Worm (Caenorhabditis elegans) whole organism, young adult: Measurements from ENCODE around the gene ZK1320.3.
A peak's percentile ranks its signal among the peaks of the same experiment; 100 is the strongest.

Experiments used
- B0035.1 ChIP-seq: sonication (generic microtip); optimal IDR thresholded peaks from 2 replicates; lab custom pipeline; 2016; ENCODE audit warnings: missing genetic modification characterization, mild to moderate bottlenecking, missing compliant biosample characterization, missing genotype, missing genetic modification reagents
- B0261.1 ChIP-seq: sonication (generic microtip); optimal IDR thresholded peaks from 2 replicates; lab custom pipeline; 2016; ENCODE audit warnings: mild to moderate bottlenecking, missing genetic modification characterization, moderate library complexity, missing compliant biosample characterization
- C17E4.6 ChIP-seq: fragments of 200-800 bp; sonication (Bioruptor generic); IDR thresholded peaks from 2 replicates; pipeline ENCODE4 v1.3.6; 2022; ENCODE audit warnings: missing genetic modification reagents, missing genetic modification characterization, missing compliant biosample characterization
- F10E7.11 ChIP-seq: sonication (generic microtip); optimal IDR thresholded peaks from 2 replicates; lab custom pipeline; 2017; ENCODE audit warnings: mild to moderate bottlenecking, missing genetic modification characterization, moderate library complexity, missing compliant biosample characterization
- F22D6.2 ChIP-seq: sonication (generic microtip); optimal IDR thresholded peaks from 2 replicates; lab custom pipeline; 2016; ENCODE audit warnings: mild to moderate bottlenecking, missing genetic modification characterization, missing compliant biosample characterization
- F33H1.4 ChIP-seq: fragments of 200-800 bp; sonication (Bioruptor generic); IDR thresholded peaks from 2 replicates; pipeline ENCODE4 v1.3.6; 2022; ENCODE audit warnings: missing genetic modification reagents, missing genetic modification characterization, missing compliant biosample characterization
- aptf-3 ChIP-seq: fragments of 200-800 bp; sonication (Bioruptor generic); IDR thresholded peaks from 2 replicates; pipeline ENCODE4 v1.3.6; 2022; ENCODE audit warnings: missing genetic modification characterization, missing compliant biosample characterization
- atf-7 ChIP-seq: sonication (generic microtip); optimal IDR thresholded peaks from 2 replicates; lab custom pipeline; 2017; ENCODE audit warnings: mild to moderate bottlenecking, missing genetic modification characterization, missing compliant biosample characterization
- attf-3 ChIP-seq: fragments of 200-800 bp; sonication (Bioruptor generic); conservative IDR thresholded peaks from 2 replicates; pipeline ENCODE4 v1.3.6; 2022; ENCODE audit warnings: missing genetic modification reagents, missing genetic modification characterization, missing compliant biosample characterization
- ccch-3 ChIP-seq: fragments of 200-800 bp; sonication (Bioruptor generic); optimal IDR thresholded peaks from 2 replicates; lab custom pipeline; 2018; ENCODE audit warnings: mild to moderate bottlenecking, missing genetic modification characterization, missing compliant biosample characterization
- ceh-40 ChIP-seq: fragments of 200-800 bp; sonication (Bioruptor generic); IDR thresholded peaks from 2 replicates; pipeline ENCODE4 v1.3.6; 2022; ENCODE audit warnings: missing genetic modification characterization, missing compliant biosample characterization
- ceh-91 ChIP-seq: fragments of 200-800 bp; sonication (Bioruptor generic); IDR thresholded peaks from 2 replicates; pipeline ENCODE4 v1.3.6; 2022; ENCODE audit warnings: missing genetic modification reagents, missing genetic modification characterization, missing compliant biosample characterization
- dox-1 ChIP-seq: fragments of 200-800 bp; sonication (Bioruptor generic); IDR thresholded peaks from 2 replicates; pipeline ENCODE4 v1.3.6; 2022; ENCODE audit warnings: missing genetic modification reagents, missing genetic modification characterization, missing compliant biosample characterization
- dpl-1 ChIP-seq: fragments of 150-350 bp; optimal IDR thresholded peaks from 2 replicates; lab custom pipeline; 2014; ENCODE audit warnings: missing biosample characterization, missing genetic modification reagents, missing genetic modification characterization
- efl-1 ChIP-seq: fragments of 150-350 bp; optimal IDR thresholded peaks from 2 replicates; lab custom pipeline; 2014; ENCODE audit warnings: missing biosample characterization, missing genetic modification reagents, missing genetic modification characterization
- ekl-4 ChIP-seq: fragments of 200-800 bp; sonication (Bioruptor generic); IDR thresholded peaks from 2 replicates; pipeline ENCODE4 v1.3.6; 2022; ENCODE audit warnings: missing genetic modification reagents, missing genetic modification characterization, missing compliant biosample characterization
- ets-4 ChIP-seq: fragments of 200-800 bp; sonication (Bioruptor generic); optimal IDR thresholded peaks from 2 replicates; lab custom pipeline; 2018; ENCODE audit warnings: mild to moderate bottlenecking, missing genetic modification characterization, missing compliant biosample characterization
- hmg-1.2 ChIP-seq: fragments of 200-800 bp; sonication (Bioruptor generic); IDR thresholded peaks from 2 replicates; pipeline ENCODE4 v1.3.6; 2022; ENCODE audit warnings: missing genetic modification reagents, missing genetic modification characterization, missing compliant biosample characterization
- hrde-1 ChIP-seq: sonication (generic microtip); optimal IDR thresholded peaks from 2 replicates; lab custom pipeline; 2016; ENCODE audit warnings: missing genetic modification characterization, mild to moderate bottlenecking, missing compliant biosample characterization, moderate library complexity, missing genotype, missing genetic modification reagents, borderline replicate concordance
- hsf-1 ChIP-seq: fragments of 200-800 bp; sonication (Bioruptor generic); IDR thresholded peaks from 2 replicates; pipeline ENCODE4 v1.3.6; 2022; ENCODE audit warnings: missing genetic modification reagents, missing genetic modification characterization, missing compliant biosample characterization
- lsl-1 ChIP-seq: fragments of 200-800 bp; sonication (Bioruptor generic); optimal IDR thresholded peaks from 2 replicates; lab custom pipeline; 2018; ENCODE audit warnings: mild to moderate bottlenecking, missing genetic modification characterization, moderate library complexity, missing compliant biosample characterization
- madf-3 ChIP-seq: fragments of 200-800 bp; sonication (Bioruptor generic); IDR thresholded peaks from 2 replicates; pipeline ENCODE4 v1.3.6; 2022; ENCODE audit warnings: missing genetic modification reagents, missing genetic modification characterization, missing compliant biosample characterization
- nfya-1 ChIP-seq: sonication (generic microtip); optimal IDR thresholded peaks from 2 replicates; lab custom pipeline; 2017; ENCODE audit warnings: antibody characterized with exemption, missing compliant biosample characterization, missing genetic modification characterization, borderline replicate concordance; ENCODE audit not compliant: insufficient read depth
- nfya-2 ChIP-seq: fragments of 200-800 bp; sonication (Bioruptor generic); IDR thresholded peaks from 2 replicates; pipeline ENCODE4 v1.3.6; 2022; ENCODE audit warnings: missing genetic modification reagents, missing genetic modification characterization, missing compliant biosample characterization
- nhr-179 ChIP-seq: sonication (generic microtip); optimal IDR thresholded peaks from 2 replicates; lab custom pipeline; 2016; ENCODE audit warnings: mild to moderate bottlenecking, missing genetic modification characterization, missing compliant biosample characterization
- nhr-27 ChIP-seq: fragments of 200-800 bp; sonication (Bioruptor generic); optimal IDR thresholded peaks from 2 replicates; lab custom pipeline; 2018; ENCODE audit warnings: mild to moderate bottlenecking, missing genetic modification characterization, moderate library complexity, missing compliant biosample characterization
- pbrm-1 ChIP-seq: fragments of 200-800 bp; sonication (Bioruptor generic); IDR thresholded peaks from 2 replicates; pipeline ENCODE4 v1.3.6; 2022; ENCODE audit warnings: missing genetic modification reagents, missing genetic modification characterization, missing compliant biosample characterization
- pha-4 ChIP-seq: fragments of 150-350 bp; sonication (generic microtip); optimal IDR thresholded peaks from 2 replicates; lab custom pipeline; 2014; ENCODE audit warnings: missing biosample characterization, missing genetic modification reagents, missing genetic modification characterization
- rcor-1 ChIP-seq: fragments of 200-800 bp; sonication (Bioruptor generic); IDR thresholded peaks from 2 replicates; pipeline ENCODE4 v1.3.6; 2022; ENCODE audit warnings: missing genetic modification reagents, missing genetic modification characterization, missing compliant biosample characterization
- repo-1 ChIP-seq: sonication (generic microtip); optimal IDR thresholded peaks from 2 replicates; lab custom pipeline; 2017; ENCODE audit warnings: mild to moderate bottlenecking, missing genetic modification characterization, missing compliant biosample characterization
- snpc-3.4 ChIP-seq: sonication (generic microtip); optimal IDR thresholded peaks from 2 replicates; lab custom pipeline; 2017; ENCODE audit warnings: missing genetic modification characterization, mild to moderate bottlenecking, missing compliant biosample characterization, antibody characterized with exemption, moderate library complexity, missing genotype, missing genetic modification reagents
- snpc-4 ChIP-seq, 5 experiments: fragments of 150-350 bp in 1 of 5; sonication (generic microtip) in 4 of 5; optimal IDR thresholded peaks; 2 replicates each; lab custom pipeline; 2014 to 2018; ENCODE audit warnings: missing genetic modification characterization in 5 of 5, missing biosample characterization in 3 of 5, antibody characterized with exemption in 2 of 5, mild to moderate bottlenecking in 2 of 5, missing compliant biosample characterization in 2 of 5, missing genotype in 2 of 5, moderate library complexity in 2 of 5, missing genetic modification reagents in 1 of 5
- tbx-9 ChIP-seq: sonication (generic microtip); optimal IDR thresholded peaks from 2 replicates; lab custom pipeline; 2016; ENCODE audit warnings: borderline replicate concordance, missing genetic modification characterization, inconsistent platforms, missing compliant biosample characterization
- zim-3 ChIP-seq: sonication (generic microtip); optimal IDR thresholded peaks from 2 replicates; lab custom pipeline; 2017; ENCODE audit warnings: mild to moderate bottlenecking, missing genetic modification characterization, moderate library complexity, missing compliant biosample characterization

Gene ZK1320.3

ce11 chrII:9674678-9675077 is 14.5 kb upstream of the ZK1320.3 start, which contains the start of gene arc-1:
TSS of gene arc-1 (plus strand) at chrII:9674978.
- TF ChIP-seq nhr-27 (tag; lab: Kevin White, UChicago): no peak
- no peak for TF ChIP-seq zim-3
- no peak for TF ChIP-seq F22D6.2 (tag; lab: Kevin White, UChicago)
- no peak for TF ChIP-seq pha-4
- TF ChIP-seq snpc-3.4 (tag; lab: Kevin White, UChicago): no peak
- TF ChIP-seq, all 124 proteins: peak for 0

- TF ChIP-seq tbx-9 (tag; lab: Kevin White, UChicago): no peak
- no peak for TF ChIP-seq madf-3 (GFP tag; lab: Robert Waterston, UW)
- no peak for TF ChIP-seq atf-7
- no peak for TF ChIP-seq attf-3 (GFP tag; lab: Robert Waterston, UW)
- no peak for TF ChIP-seq nfya-2 (GFP tag; lab: Robert Waterston, UW)
- no peak for TF ChIP-seq F10E7.11 (tag; lab: Kevin White, UChicago)
- no peak for TF ChIP-seq B0035.1 (tag; lab: Kevin White, UChicago)
- no peak for TF ChIP-seq rcor-1
- no peak for TF ChIP-seq ceh-91 (GFP tag; lab: Robert Waterston, UW)
These were observed 11.1 kb upstream of the ZK1320.3 start, which contains the start of gene ZK1320.7 for ce11 chrII:9671308-9671707. TSS of gene ZK1320.7 (plus strand) at chrII:9671608.

- TF ChIP-seq snpc-4 (GFP tag; optimal IDR thresholded peaks at IDR 0.05; lab: Kevin White, UChicago): no peak
- TF ChIP-seq snpc-4 (tag; optimal IDR thresholded peaks at IDR 0.05; lab: Kevin White, UChicago): no peak
- no peak for TF ChIP-seq B0261.1 (tag; lab: Kevin White, UChicago)
- TF ChIP-seq snpc-3.4 (tag; lab: Kevin White, UChicago): no peak
- TF ChIP-seq ccch-3 (GFP tag; lab: Kevin White, UChicago): no peak
- TF ChIP-seq dpl-1 (GFP tag; lab: Kevin White, UChicago): no peak
- TF ChIP-seq hsf-1 (GFP tag; lab: Robert Waterston, UW): no peak
- no peak for TF ChIP-seq pbrm-1 (GFP tag; lab: Robert Waterston, UW)
- TF ChIP-seq F33H1.4 (GFP tag; lab: Robert Waterston, UW): no peak
- no peak for TF ChIP-seq hrde-1 (tag; lab: Kevin White, UChicago)
- TF ChIP-seq nfya-1: no peak
- TF ChIP-seq hmg-1.2 (GFP tag; lab: Robert Waterston, UW): peak; percentile 16; the same call in 1 of the 2 replicates
- no peak for TF ChIP-seq aptf-3
- TF ChIP-seq efl-1 (GFP tag; lab: Kevin White, UChicago): no peak
- TF ChIP-seq ets-4 (GFP tag; lab: Kevin White, UChicago): no peak
- TF ChIP-seq lsl-1 (GFP tag; lab: Kevin White, UChicago): peak; percentile 73
- TF ChIP-seq attf-3 (GFP tag; lab: Robert Waterston, UW): peak; percentile 95
- TF ChIP-seq dox-1: no peak
- TF ChIP-seq nhr-179 (tag; lab: Kevin White, UChicago): no peak
- no peak for TF ChIP-seq ceh-40 (GFP tag; lab: Robert Waterston, UW)
- no peak for TF ChIP-seq repo-1 (tag; lab: Kevin White, UChicago)
- TF ChIP-seq ekl-4 (GFP tag; lab: Robert Waterston, UW): no peak
- no peak for TF ChIP-seq C17E4.6 (GFP tag; lab: Robert Waterston, UW)
These were observed 8.7 kb upstream of the ZK1320.3 start, which contains the start of gene taf-8 for ce11 chrII:9668959-9669358. TSS of gene taf-8 (plus strand) at chrII:9669318.
